Worm (Caenorhabditis elegans): ENCODE results near the gene cest-34.

The cest-34 gene

DNA sequence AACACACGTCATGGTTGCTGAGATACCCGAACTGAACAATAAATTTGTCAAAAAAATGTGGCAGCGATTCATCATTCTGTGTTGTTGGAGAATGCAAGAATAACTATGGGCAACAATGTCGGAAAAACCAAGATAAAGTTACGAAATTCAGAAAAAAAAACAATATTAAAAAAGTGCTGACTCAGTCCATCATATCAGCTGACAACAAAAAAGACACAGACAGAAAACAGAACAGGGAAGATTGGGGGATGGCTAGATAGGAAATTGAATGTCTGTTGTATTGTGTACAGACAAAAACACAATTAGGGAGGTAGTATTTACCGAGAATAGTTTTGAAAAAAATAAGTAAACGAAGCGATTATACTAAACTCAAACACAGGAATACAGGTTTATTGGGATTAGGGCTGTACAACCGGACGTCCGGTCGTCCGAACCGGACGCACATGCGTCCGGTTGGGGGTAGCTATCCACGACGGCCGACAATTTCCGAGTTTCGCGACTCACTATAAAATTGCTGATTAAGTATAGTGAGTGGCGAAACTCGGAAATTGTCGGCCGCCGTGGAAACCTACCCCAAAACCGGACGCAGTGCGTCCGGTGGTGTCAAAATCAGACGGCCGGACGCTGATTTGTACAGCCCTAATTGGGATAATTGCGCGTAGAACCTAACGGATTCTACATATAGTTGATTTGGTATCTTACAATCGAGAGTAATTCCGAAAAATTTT, 18.9 kb upstream of the cest-34 start:
- TF ChIP-seq rcor-1 (GFP tag; IDR thresholded peaks at IDR 0.05) = no peak
- no peak for TF ChIP-seq rec-8 (tag; optimal IDR thresholded peaks at IDR 0.05)
- TF ChIP-seq F57A8.1 (GFP tag; optimal IDR thresholded peaks at IDR 0.05) = no peak
- no peak for TF ChIP-seq lin-40 (tag; optimal IDR thresholded peaks at IDR 0.05)
- TF ChIP-seq akir-1 (GFP tag; optimal IDR thresholded peaks at IDR 0.05) = no peak
- TF ChIP-seq ztf-26 (tag; optimal IDR thresholded peaks at IDR 0.05) = no peak
- TF ChIP-seq F10E7.11 (tag; optimal IDR thresholded peaks at IDR 0.05) = no peak
- no peak for TF ChIP-seq sptf-2 (GFP tag; optimal IDR thresholded peaks at IDR 0.05)
- TF ChIP-seq ztf-18 (tag; optimal IDR thresholded peaks at IDR 0.05) = no peak
- peak; percentile 22 for TF ChIP-seq xnd-1 (tag; optimal IDR thresholded peaks at IDR 0.05)
- peak; percentile 87 for TF ChIP-seq snpc-4 (GFP tag; optimal IDR thresholded peaks at IDR 0.05)
- TF ChIP-seq snpc-4 (tag; optimal IDR thresholded peaks at IDR 0.05) = peak in 3 of 4 experiments; percentile 85 to 97 (median 94)
- peak; percentile 87 for TF ChIP-seq snpc-1.1 (tag; optimal IDR thresholded peaks at IDR 0.05; ENCODE audit: insufficient read depth)
- no peak for TF ChIP-seq nhr-120 (GFP tag; IDR thresholded peaks at IDR 0.05)
- TF ChIP-seq him-1 (tag; optimal IDR thresholded peaks at IDR 0.05) = no peak
- TF ChIP-seq B0035.1 (tag; optimal IDR thresholded peaks at IDR 0.05) = no peak
- TF ChIP-seq hmg-1.2 (GFP tag; IDR thresholded peaks at IDR 0.05) = peak; percentile 49
- TF ChIP-seq K12H6.12 (tag; optimal IDR thresholded peaks at IDR 0.05) = no peak
- TF ChIP-seq snpc-3.4 (tag; optimal IDR thresholded peaks at IDR 0.05) = peak; percentile 56
- TF ChIP-seq egrh-3 (GFP tag; IDR thresholded peaks at IDR 0.05) = no peak
- TF ChIP-seq dox-1 (GFP tag; IDR thresholded peaks at IDR 0.05) = no peak
- TF ChIP-seq cebp-1 (GFP tag; IDR thresholded peaks at IDR 0.05) = peak; percentile 78
- peak; percentile 81 for TF ChIP-seq cebp-1 (tag; optimal IDR thresholded peaks at IDR 0.05)
- TF ChIP-seq dpff-1 (tag; optimal IDR thresholded peaks at IDR 0.05) = no peak
- no peak for TF ChIP-seq mcd-1 (GFP tag; IDR thresholded peaks at IDR 0.05)
- TF ChIP-seq athp-1 (tag; optimal IDR thresholded peaks at IDR 0.05) = no peak
- no peak for TF ChIP-seq F22D6.2 (tag; optimal IDR thresholded peaks at IDR 0.05)
- TF ChIP-seq attf-5 (GFP tag; optimal IDR thresholded peaks at IDR 0.05) = peak; percentile 42
- TF ChIP-seq ztf-6 (GFP tag; IDR thresholded peaks at IDR 0.05) = no peak
- no peak for TF ChIP-seq tbp1 (GFP tag; optimal IDR thresholded peaks at IDR 0.05)
- no peak for TF ChIP-seq T07F8.4 (tag; optimal IDR thresholded peaks at IDR 0.05)
- TF ChIP-seq B0336.3 (GFP tag; IDR thresholded peaks at IDR 0.05) = no peak
- no peak for TF ChIP-seq ceh-79 (tag; optimal IDR thresholded peaks at IDR 0.05)
- no peak for TF ChIP-seq attf-6 (GFP tag; IDR thresholded peaks at IDR 0.05)
- TF ChIP-seq ekl-4 (GFP tag; IDR thresholded peaks at IDR 0.05) = no peak
- TF ChIP-seq attf-3 (GFP tag; conservative IDR thresholded peaks at IDR 0.05) = no peak
- TF ChIP-seq unc-130 (GFP tag; optimal IDR thresholded peaks at IDR 0.05) = no peak
- no peak for TF ChIP-seq aptf-3 (GFP tag; IDR thresholded peaks at IDR 0.05)
- TF ChIP-seq F55B11.4 (tag; optimal IDR thresholded peaks at IDR 0.05; ENCODE audit: borderline replicate concordance, insufficient read depth) = no peak
- no peak for TF ChIP-seq ZK185.1 (tag; optimal IDR thresholded peaks at IDR 0.05; ENCODE audit: poor library complexity, severe bottlenecking)
- no peak for TF ChIP-seq die-1 (tag; optimal IDR thresholded peaks at IDR 0.05)
- TF ChIP-seq atf-7 (tag; optimal IDR thresholded peaks at IDR 0.05) = no peak
- peak; percentile 12 for TF ChIP-seq nhr-80 (tag; optimal IDR thresholded peaks at IDR 0.05)
- 0 out of 2 replicates have a peak, but pooled peaks have one; percentile 7 for TF ChIP-seq pbrm-1 (GFP tag; IDR thresholded peaks at IDR 0.05)
- no peak for TF ChIP-seq bed-2 (GFP tag; IDR thresholded peaks at IDR 0.05)
- no peak for TF ChIP-seq tlf-1 (GFP tag; optimal IDR thresholded peaks at IDR 0.05)
- no peak for TF ChIP-seq aptf-2 (GFP tag; conservative IDR thresholded peaks at IDR 0.05)
- no peak for TF ChIP-seq ceh-91 (GFP tag; IDR thresholded peaks at IDR 0.05)
